Fruit fly (Drosophila melanogaster) whole organism, wandering third instar larva: ENCODE results near the gene CG8852.

Experiments used
- Abd-B ChIP-seq: fragments of >200 bp; optimal IDR thresholded peaks from 2 replicates; lab custom pipeline; 2017; ENCODE audit warnings: missing biosample characterization, missing genetic modification characterization
- CG32264 ChIP-seq: fragments of 200-800 bp; sonication (Bioruptor generic); optimal IDR thresholded peaks from 2 replicates; lab custom pipeline; 2016; ENCODE audit warnings: missing biosample characterization, missing genetic modification characterization
- CG9705 ChIP-seq: fragments of 200-800 bp; sonication (Bioruptor generic); optimal IDR thresholded peaks from 2 replicates; lab custom pipeline; 2018; ENCODE audit warnings: missing biosample characterization, mild to moderate bottlenecking, missing genetic modification characterization
- CrebA ChIP-seq: fragments of 200-800 bp; sonication (Bioruptor generic); optimal IDR thresholded peaks from 2 replicates; lab custom pipeline; 2016; ENCODE audit warnings: missing biosample characterization, mild to moderate bottlenecking, missing genetic modification characterization, borderline replicate concordance
- Dfd ChIP-seq: fragments of >200 bp; optimal IDR thresholded peaks from 2 replicates; lab custom pipeline; 2017; ENCODE audit warnings: missing biosample characterization, missing genetic modification characterization
- Dif ChIP-seq: fragments of 200-275, 200-300 bp; sonication (Bioruptor generic); optimal IDR thresholded peaks from 2 replicates; lab custom pipeline; 2018; ENCODE audit warnings: missing biosample characterization, missing genetic modification characterization; ENCODE audit not compliant: partially characterized antibody
- GATAd ChIP-seq: sonication (Bioruptor generic); optimal IDR thresholded peaks from 2 replicates; lab custom pipeline; 2016; ENCODE audit warnings: missing biosample characterization, missing genetic modification characterization
- HLH106 ChIP-seq: fragments of 200-800 bp; optimal IDR thresholded peaks from 3 replicates; lab custom pipeline; 2019; ENCODE audit warnings: missing biosample characterization, mild to moderate bottlenecking, missing genetic modification characterization, moderate library complexity
- Hnf4 ChIP-seq: fragments of 200-800 bp; sonication (Bioruptor generic); optimal IDR thresholded peaks from 2 replicates; lab custom pipeline; 2016; ENCODE audit warnings: missing biosample characterization, mild to moderate bottlenecking, missing genetic modification characterization
- Hr78 ChIP-seq: fragments of >200 bp; optimal IDR thresholded peaks from 2 replicates; lab custom pipeline; 2017; ENCODE audit warnings: missing biosample characterization, missing genetic modification characterization
- Hr83 ChIP-seq: fragments of 200-300 bp; sonication (Bioruptor generic); optimal IDR thresholded peaks from 2 replicates; lab custom pipeline; 2016; ENCODE audit warnings: missing biosample characterization, mild to moderate bottlenecking, missing genetic modification characterization, moderate library complexity; ENCODE audit not compliant: poor library complexity, severe bottlenecking
- Jra ChIP-seq: sonication (Bioruptor generic); optimal IDR thresholded peaks from 2 replicates; lab custom pipeline; 2016; ENCODE audit warnings: missing biosample characterization, missing genetic modification characterization
- Mio ChIP-seq: sonication (Bioruptor generic); optimal IDR thresholded peaks from 2 replicates; lab custom pipeline; 2016; ENCODE audit warnings: missing biosample characterization, missing genetic modification characterization
- Myc ChIP-seq: fragments of >200 bp; optimal IDR thresholded peaks from 2 replicates; lab custom pipeline; 2017
- N ChIP-seq: fragments of >200 bp; optimal IDR thresholded peaks from 2 replicates; lab custom pipeline; 2018; ENCODE audit warnings: missing biosample characterization, missing external identifiers, missing genetic modification characterization
- OdsH ChIP-seq: fragments of 200-800 bp; sonication (Bioruptor generic); optimal IDR thresholded peaks from 2 replicates; lab custom pipeline; 2016; ENCODE audit warnings: missing biosample characterization, mild to moderate bottlenecking, missing genetic modification characterization
- Rel ChIP-seq, 2 experiments: fragments of 200-800 bp; sonication (Bioruptor generic) in 1 of 2; optimal IDR thresholded peaks; 2 replicates in 1 of 2; 3 replicates in 1 of 2; lab custom pipeline; 2016 to 2019; ENCODE audit warnings: mild to moderate bottlenecking in 2 of 2, missing biosample characterization in 2 of 2, missing genetic modification characterization in 2 of 2, moderate library complexity in 1 of 2
- Sp1 ChIP-seq: fragments of 200-800 bp; sonication (Bioruptor generic); optimal IDR thresholded peaks from 3 replicates; lab custom pipeline; 2019; ENCODE audit warnings: missing biosample characterization, mild to moderate bottlenecking, missing genetic modification characterization, moderate library complexity
- Vsx2 ChIP-seq: fragments of 200-300, 225-300 bp; sonication (Bioruptor generic); optimal IDR thresholded peaks from 2 replicates; lab custom pipeline; 2018; ENCODE audit warnings: missing biosample characterization, missing genetic modification characterization; ENCODE audit not compliant: partially characterized antibody
- br ChIP-seq: fragments of 200-800 bp; sonication (Bioruptor generic); optimal IDR thresholded peaks from 2 replicates; lab custom pipeline; 2016; ENCODE audit warnings: missing biosample characterization, missing genetic modification characterization
- brk ChIP-seq: fragments of 200-800 bp; sonication (Bioruptor generic); optimal IDR thresholded peaks from 2 replicates; lab custom pipeline; 2016; ENCODE audit warnings: missing biosample characterization, mild to moderate bottlenecking, missing genetic modification characterization
- dl ChIP-seq, 2 experiments: fragments of 175-275, 200-275 bp in 1 of 2; fragments of 200-275 bp in 1 of 2; sonication (Bioruptor generic); optimal IDR thresholded peaks; lab custom pipeline; 2018; ENCODE audit warnings: mild to moderate bottlenecking in 2 of 2, missing biosample characterization in 2 of 2, missing genetic modification characterization in 2 of 2, moderate library complexity in 2 of 2; ENCODE audit not compliant: partially characterized antibody in 2 of 2, insufficient read depth in 1 of 2
- dmrt93B ChIP-seq: fragments of 200-800 bp; sonication (Bioruptor generic); optimal IDR thresholded peaks from 2 replicates; lab custom pipeline; 2018; ENCODE audit warnings: missing biosample characterization, mild to moderate bottlenecking, missing genetic modification characterization
- dsf ChIP-seq: sonication (Bioruptor generic); optimal IDR thresholded peaks from 2 replicates; lab custom pipeline; 2016; ENCODE audit warnings: missing biosample characterization, missing genetic modification characterization, borderline replicate concordance
- ey ChIP-seq: fragments of 200-800 bp; sonication (Bioruptor generic); optimal IDR thresholded peaks from 2 replicates; lab custom pipeline; 2016; ENCODE audit warnings: missing biosample characterization, missing genetic modification characterization
- foxo ChIP-seq, 2 experiments: fragments of 200-800 bp; sonication (Bioruptor generic); optimal IDR thresholded peaks; 2 replicates in 1 of 2; 3 replicates in 1 of 2; lab custom pipeline; 2016 to 2017; ENCODE audit warnings: missing biosample characterization in 2 of 2, missing genetic modification characterization in 2 of 2
- fru ChIP-seq: fragments of 200-800 bp; sonication (Bioruptor generic); optimal IDR thresholded peaks from 3 replicates; lab custom pipeline; 2016; ENCODE audit warnings: missing biosample characterization, mild to moderate bottlenecking, missing genetic modification characterization
- h ChIP-seq: fragments of 200-800 bp; sonication (Bioruptor generic); optimal IDR thresholded peaks from 3 replicates; lab custom pipeline; 2016; ENCODE audit warnings: missing biosample characterization, mild to moderate bottlenecking, missing genetic modification characterization
- jim ChIP-seq: fragments of 175-275, 200-325 bp; sonication (Bioruptor generic); optimal IDR thresholded peaks from 2 replicates; lab custom pipeline; 2016; ENCODE audit warnings: missing biosample characterization, mild to moderate bottlenecking, missing genetic modification characterization
- lola ChIP-seq: fragments of >200 bp; optimal IDR thresholded peaks from 2 replicates; lab custom pipeline; 2017; ENCODE audit warnings: missing biosample characterization, missing genetic modification characterization
- pan ChIP-seq: fragments of >200 bp; optimal IDR thresholded peaks from 2 replicates; lab custom pipeline; 2017
- psq ChIP-seq: fragments of 200-800 bp; sonication (Bioruptor generic); optimal IDR thresholded peaks from 3 replicates; lab custom pipeline; 2017; ENCODE audit warnings: missing biosample characterization, mild to moderate bottlenecking, missing genetic modification characterization, moderate library complexity
- rgr ChIP-seq: fragments of 200-800 bp; sonication (Bioruptor generic); optimal IDR thresholded peaks from 3 replicates; lab custom pipeline; 2016; ENCODE audit warnings: missing biosample characterization, mild to moderate bottlenecking, missing genetic modification characterization
- sage ChIP-seq: fragments of 200-800 bp; sonication (Bioruptor generic); optimal IDR thresholded peaks from 2 replicates; lab custom pipeline; 2016; ENCODE audit warnings: missing biosample characterization, mild to moderate bottlenecking, missing genetic modification characterization
- sv ChIP-seq: fragments of 200-800 bp; sonication (Bioruptor generic); optimal IDR thresholded peaks from 3 replicates; lab custom pipeline; 2016; ENCODE audit warnings: missing biosample characterization, missing genetic modification characterization
- tai ChIP-seq: sonication (Bioruptor generic); optimal IDR thresholded peaks from 2 replicates; lab custom pipeline; 2016; ENCODE audit warnings: missing biosample characterization, missing genetic modification characterization
- usp ChIP-seq: fragments of >200 bp; optimal IDR thresholded peaks from 2 replicates; lab custom pipeline; 2017; ENCODE audit warnings: missing biosample characterization, missing genetic modification characterization
- woc ChIP-seq: sonication (Bioruptor generic); optimal IDR thresholded peaks from 2 replicates; lab custom pipeline; 2016; ENCODE audit warnings: missing biosample characterization, mild to moderate bottlenecking, missing genetic modification characterization

CG8852 gene

dm6 chr2L:3534227-3534842 lies 9.4 kb downstream of the CG8852 start:
- TF ChIP-seq Jra (GFP tag; lab: Kevin White, UChicago) (peak; percentile 67), N (GFP tag; lab: Kevin White, UChicago) (no peak), ey (GFP tag; lab: Kevin White, UChicago) (peak; percentile 89), jim (GFP tag; lab: Kevin White, UChicago) (no peak), CrebA (GFP tag; lab: Kevin White, UChicago) (no peak), tai (GFP tag; lab: Kevin White, UChicago) (peak; percentile 81), Mio (GFP tag; lab: Kevin White, UChicago) (peak; percentile 24), CG9705 (GFP tag; lab: Kevin White, UChicago) (peak; percentile 63), Dif (GFP tag; lab: Kevin White, UChicago) (peak; percentile 81), dmrt93B (peak; percentile 73), brk (GFP tag; lab: Kevin White, UChicago) (no peak), Dfd (no peak), dsf (GFP tag; lab: Kevin White, UChicago) (peak; percentile 46), lola (GFP tag; lab: Kevin White, UChicago) (no peak), HLH106 (tag; lab: Kevin White, UChicago) (peak; percentile 84), usp (GFP tag; lab: Kevin White, UChicago) (no peak), pan (no peak), Hr78 (no peak), Abd-B (no peak), CG32264 (GFP tag; lab: Kevin White, UChicago) (peak; percentile 65), Hr83 (GFP tag; lab: Kevin White, UChicago) (peak; percentile 38), foxo (GFP tag; optimal IDR thresholded peaks at IDR 0.05; lab: Kevin White, UChicago) (peak; percentile 55 to 89), Vsx2 (no peak), OdsH (GFP tag; lab: Kevin White, UChicago) (peak; percentile 82), Hnf4 (GFP tag; lab: Kevin White, UChicago) (peak; percentile 84), Myc (no peak), h (GFP tag; lab: Kevin White, UChicago) (peak; percentile 88), sage (GFP tag; lab: Kevin White, UChicago) (peak; percentile 49), sv (no peak), dl (GFP tag; optimal IDR thresholded peaks at IDR 0.05; lab: Kevin White, UChicago; ENCODE audit: insufficient read depth in 1 of 2, partially characterized antibody in 2 of 2) (peak in 1 of 2 experiments; percentile 67), fru (GFP tag; lab: Kevin White, UChicago) (peak; percentile 86), woc (GFP tag; lab: Kevin White, UChicago) (peak; percentile 76), psq (GFP tag; lab: Kevin White, UChicago) (peak; percentile 50), GATAd (no peak), rgr (GFP tag; lab: Kevin White, UChicago) (peak; percentile 80), Sp1 (GFP tag; lab: Kevin White, UChicago) (peak; percentile 85), br (GFP tag; lab: Kevin White, UChicago) (peak; percentile 86), Rel (GFP tag; optimal IDR thresholded peaks at IDR 0.05; lab: Kevin White, UChicago) (peak; percentile 10), Rel (tag; optimal IDR thresholded peaks at IDR 0.05; lab: Kevin White, UChicago) (peak; percentile 28)
- TF ChIP-seq, all 38 proteins: peak for 24

DNA sequence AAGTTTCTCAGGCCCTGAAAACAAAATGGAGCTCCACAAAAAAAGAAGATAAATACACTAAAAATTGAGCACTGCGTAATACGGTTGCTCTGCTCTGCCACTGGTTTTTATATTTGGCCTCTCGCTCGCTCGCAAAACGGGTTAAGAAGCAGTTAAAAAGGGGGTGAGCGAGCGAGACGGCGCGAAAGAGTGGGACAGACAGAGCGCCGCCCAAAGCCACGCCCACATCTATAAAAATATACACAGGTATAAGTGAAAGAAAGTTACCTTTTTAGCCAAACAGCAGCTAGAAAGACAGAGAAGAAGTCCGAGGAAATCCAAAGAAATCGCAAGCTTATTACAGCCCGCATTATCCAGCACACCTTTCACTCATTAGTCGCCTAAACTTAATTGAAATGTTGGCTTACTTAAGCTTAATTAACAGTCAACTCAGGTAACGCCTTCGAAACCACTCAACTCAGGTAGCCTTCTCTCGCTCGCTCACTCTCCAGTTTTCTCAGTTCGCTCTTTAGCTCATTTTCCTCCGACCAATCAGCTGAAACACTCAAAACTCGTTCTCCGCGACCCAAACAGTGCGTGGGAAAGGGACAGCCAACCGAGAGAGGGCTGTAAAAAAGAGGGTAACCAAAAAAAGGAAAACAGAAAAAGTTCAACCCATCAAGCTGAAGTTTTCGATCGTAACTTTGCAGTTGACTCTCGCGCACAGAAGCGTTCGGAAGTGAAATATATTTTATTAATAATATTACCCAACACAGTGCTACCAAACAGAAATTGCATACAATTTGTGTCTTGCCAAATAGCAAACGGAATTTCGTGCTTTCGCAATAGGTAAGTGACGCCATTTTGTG lies 13.9 kb downstream of the CG8852 start, which contains the start of gene drm:
drm (plus strand) TSS at position 684 of the 848 bp plus-strand sequence.
- TF ChIP-seq Jra (GFP tag; lab: Kevin White, UChicago) (no peak), dmrt93B (no peak), Dif (GFP tag; lab: Kevin White, UChicago) (peak; percentile 78), Hnf4 (GFP tag; lab: Kevin White, UChicago) (no peak), h (GFP tag; lab: Kevin White, UChicago) (no peak), Sp1 (GFP tag; lab: Kevin White, UChicago) (no peak), dl (GFP tag; optimal IDR thresholded peaks at IDR 0.05; lab: Kevin White, UChicago; ENCODE audit: insufficient read depth in 1 of 2, partially characterized antibody in 2 of 2) (peak in 1 of 2 experiments; percentile 38), CG9705 (GFP tag; lab: Kevin White, UChicago) (no peak), Vsx2 (peak; percentile 85), tai (GFP tag; lab: Kevin White, UChicago) (no peak)
